Fruit fly (Drosophila melanogaster): ENCODE results near the gene Tsp66E.

Tsp66E gene

dm6 chr3L:8891167-8891618, 21.1 kb upstream of the Tsp66E start, which contains the start of gene Mcm7 (continued):
- TF ChIP-seq HLH54F (GFP tag; optimal IDR thresholded peaks at IDR 0.05) (no peak), vnd (GFP tag; IDR thresholded peaks at IDR 0.05; ENCODE audit: partially characterized antibody) (peak; percentile 48; the same call in 1 of the 3 replicates), Gsc (GFP tag; IDR thresholded peaks at IDR 0.05) (no peak), run (tag; optimal IDR thresholded peaks at IDR 0.05) (no peak), CG30020 (tag; optimal IDR thresholded peaks at IDR 0.05) (no peak), scrt (GFP tag; optimal IDR thresholded peaks at IDR 0.05) (no peak), CG10431 (GFP tag; optimal IDR thresholded peaks at IDR 0.05) (no peak), CG16815 (GFP tag; optimal IDR thresholded peaks at IDR 0.05) (no peak), kni (GFP tag; optimal IDR thresholded peaks at IDR 0.05) (no peak), gcm2 (GFP tag; optimal IDR thresholded peaks at IDR 0.05) (no peak), CG3995 (GFP tag; optimal IDR thresholded peaks at IDR 0.05) (peak; percentile 94), tgo (GFP tag; IDR thresholded peaks at IDR 0.05) (no peak), Sry-δ (GFP tag; optimal IDR thresholded peaks at IDR 0.05) (peak; percentile 80), CG13624 (GFP tag; optimal IDR thresholded peaks at IDR 0.05) (no peak), CG3847 (GFP tag; IDR thresholded peaks at IDR 0.05) (peak; percentile 66; the same call in 1 of the 2 replicates), unpg (GFP tag; optimal IDR thresholded peaks at IDR 0.05) (no peak), prd (optimal IDR thresholded peaks at IDR 0.05) (peak in 1 of 2 experiments; percentile 58), prd (GFP tag; IDR thresholded peaks at IDR 0.05) (no peak), Sox100B (GFP tag; optimal IDR thresholded peaks at IDR 0.05) (no peak), dan (GFP tag; IDR thresholded peaks at IDR 0.05) (no peak), Dad (GFP tag; optimal IDR thresholded peaks at IDR 0.05) (no peak), Ets97D (GFP tag; optimal IDR thresholded peaks at IDR 0.05) (peak; percentile 43)

- no peak for TF ChIP-seq CG11696 (GFP tag; IDR thresholded peaks at IDR 0.05)
- peak; percentile 38 for TF ChIP-seq Ets65A (GFP tag)
- no peak for TF ChIP-seq slbo (GFP tag; IDR thresholded peaks at IDR 0.05)
Measured at dm6 chr3L:8905100-8905499, 7.2 kb upstream of the Tsp66E start, which contains the start of gene TrpA1. Gene TrpA1, minus strand, starts transcription at chr3L:8905200.

dm6 chr3L:8913537-8914108, 1.3 kb downstream of the Tsp66E start:
- TF ChIP-seq CG12769 (tag; optimal IDR thresholded peaks at IDR 0.05) (peak; percentile 66), Trl (optimal IDR thresholded peaks at IDR 0.05) (peak; percentile 14 to 37), Trl (GFP tag; optimal IDR thresholded peaks at IDR 0.05) (no peak), zfh1 (GFP tag; IDR thresholded peaks at IDR 0.05) (0 out of 3 replicates have a peak, but pooled peaks have one; percentile 1), trem (tag; optimal IDR thresholded peaks at IDR 0.05) (no peak), Optix (GFP tag; IDR thresholded peaks at IDR 0.05) (no peak), CG17385 (GFP tag; optimal IDR thresholded peaks at IDR 0.05) (no peak), bsh (GFP tag; optimal IDR thresholded peaks at IDR 0.05) (peak in 1 of 2 experiments; percentile 51), ash1 (GFP tag; optimal IDR thresholded peaks at IDR 0.05) (no peak), chn (GFP tag; optimal IDR thresholded peaks at IDR 0.05) (no peak), Med (GFP tag) (peak; percentile 14), zfh2 (GFP tag; optimal IDR thresholded peaks at IDR 0.05) (no peak), CG17359 (tag; optimal IDR thresholded peaks at IDR 0.05) (no peak), Elba2 (GFP tag; optimal IDR thresholded peaks at IDR 0.05) (peak; percentile 85), pum (GFP tag; optimal IDR thresholded peaks at IDR 0.05) (no peak), Drgx (GFP tag; IDR thresholded peaks at IDR 0.05) (peak; percentile 25; the same call in 1 of the 2 replicates), CG1832 (GFP tag; optimal IDR thresholded peaks at IDR 0.05) (peak; percentile 29), zen2 (GFP tag; IDR thresholded peaks at IDR 0.05; ENCODE audit: partially characterized antibody) (no peak)
